Worm (Caenorhabditis elegans) whole organism, L3 larva: ENCODE results near the gene F11A5.17.

ENCODE experiments used
- jun-1 ChIP-seq: fragments of 150-350 bp; optimal IDR thresholded peaks from 2 replicates; lab custom pipeline; 2014; ENCODE audit warnings: missing biosample characterization, missing genetic modification reagents, missing genetic modification characterization
- lin-15B ChIP-seq: fragments of 150-350 bp; optimal IDR thresholded peaks from 2 replicates; lab custom pipeline; 2014; ENCODE audit warnings: missing biosample characterization, missing genetic modification characterization
- nhr-23 ChIP-seq: fragments of 150-350 bp; optimal IDR thresholded peaks from 2 replicates; lab custom pipeline; 2014; ENCODE audit warnings: missing biosample characterization, missing genetic modification reagents, missing genetic modification characterization
- skn-1 ChIP-seq: fragments of 150-350 bp; optimal IDR thresholded peaks from 2 replicates; lab custom pipeline; 2014; ENCODE audit warnings: missing biosample characterization, missing genetic modification characterization
- snpc-4 ChIP-seq: fragments of 150-350 bp; optimal IDR thresholded peaks from 2 replicates; lab custom pipeline; 2014; ENCODE audit warnings: missing biosample characterization, missing genetic modification characterization
- unc-39 ChIP-seq: sonication (generic microtip); optimal IDR thresholded peaks from 4 replicates; lab custom pipeline; 2017; ENCODE audit warnings: missing biosample characterization, missing genetic modification characterization
- unc-62 ChIP-seq: fragments of 150-350 bp; sonication (generic microtip); optimal IDR thresholded peaks from 4 replicates; lab custom pipeline; 2014; ENCODE audit warnings: missing biosample characterization, missing genetic modification reagents, missing genetic modification characterization
- zag-1 ChIP-seq: fragments of 150-350 bp; optimal IDR thresholded peaks from 2 replicates; lab custom pipeline; 2014; ENCODE audit warnings: missing biosample characterization, missing genetic modification characterization
- ztf-11 ChIP-seq: fragments of 150-350 bp; optimal IDR thresholded peaks from 2 replicates; lab custom pipeline; 2014; ENCODE audit warnings: missing biosample characterization, missing genetic modification characterization

DNA sequence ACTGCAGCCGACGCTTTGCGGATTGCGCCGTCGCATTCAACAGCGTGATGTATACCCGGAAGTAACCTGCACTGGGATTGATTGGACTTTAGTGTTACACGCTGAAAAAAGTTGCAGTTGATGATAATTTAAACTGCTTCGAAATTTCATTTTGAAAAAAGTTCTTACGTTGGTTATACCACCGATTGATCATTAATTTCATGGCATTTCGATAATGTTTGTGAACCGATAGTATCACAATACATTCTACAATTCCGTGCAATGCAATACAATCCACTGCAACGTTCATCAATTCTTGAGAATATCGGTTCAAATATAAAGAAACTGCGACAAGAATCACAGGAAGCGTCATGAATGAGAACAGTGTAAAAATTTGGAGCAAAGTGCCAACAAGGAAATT is 33.3 kb downstream of the F11A5.17 start, which contains the start of gene F21H7.3:
- TF ChIP-seq nhr-23 (tag; lab: Kevin White, UChicago), result no peak
- TF ChIP-seq zag-1 (tag; lab: Kevin White, UChicago), result no peak
- TF ChIP-seq ztf-11 (tag; lab: Kevin White, UChicago), result no peak
- no peak for TF ChIP-seq unc-62 (GFP tag; lab: Kevin White, UChicago)
- TF ChIP-seq unc-39 (tag; lab: Kevin White, UChicago), result no peak
- TF ChIP-seq snpc-4 (tag; lab: Kevin White, UChicago), result no peak
- TF ChIP-seq jun-1 (tag; lab: Kevin White, UChicago), result no peak
- no peak for TF ChIP-seq lin-15B (tag; lab: Kevin White, UChicago)
- TF ChIP-seq skn-1 (tag; lab: Kevin White, UChicago), result no peak
